Worm (Caenorhabditis elegans) whole organism, early embryonic: ENCODE results near the gene F09E10.7.

Source experiments
- aly-1 ChIP-seq: sonication (generic microtip); optimal IDR thresholded peaks from 2 replicates; lab custom pipeline; 2016; ENCODE audit warnings: missing genetic modification characterization, missing compliant biosample characterization
- ama-1 ChIP-seq: fragments of 150-350 bp; optimal IDR thresholded peaks from 2 replicates; lab custom pipeline; 2014
- ceh-36 ChIP-seq: sonication (generic microtip); optimal IDR thresholded peaks from 2 replicates; lab custom pipeline; 2016; ENCODE audit warnings: missing genetic modification characterization, inconsistent platforms, missing compliant biosample characterization
- hmg-4 ChIP-seq: fragments of 200-800 bp; sonication (Bioruptor generic); optimal IDR thresholded peaks from 2 replicates; lab custom pipeline; 2018; ENCODE audit warnings: mild to moderate bottlenecking, missing genetic modification characterization, missing compliant biosample characterization
- hnd-1 ChIP-seq: sonication (generic microtip); optimal IDR thresholded peaks from 2 replicates; lab custom pipeline; 2016; ENCODE audit warnings: missing genetic modification characterization, missing compliant biosample characterization
- tbx-37 ChIP-seq: fragments of 200-800 bp; sonication (Bioruptor generic); conservative IDR thresholded peaks from 2 replicates; pipeline ENCODE4 v1.3.6; 2022; ENCODE audit warnings: missing genetic modification reagents, missing genetic modification characterization, missing compliant biosample characterization

- TF ChIP-seq aly-1 (tag; lab: Kevin White, UChicago) (no peak), hnd-1 (tag; lab: Kevin White, UChicago) (no peak), ama-1 (lab: Kevin White, UChicago) (no peak), hmg-4 (GFP tag; lab: Kevin White, UChicago) (no peak), tbx-37 (GFP tag; lab: Robert Waterston, UW) (no peak), ceh-36 (tag; lab: Kevin White, UChicago) (no peak)
These were observed 26.5 kb upstream of the F09E10.7 start for ce11 chrX:1528107-1528506.
